Worm (Caenorhabditis elegans) whole organism, late embryonic: ENCODE results near the gene hrpl-1.

ENCODE experiments used
- C38D4.7 ChIP-seq: fragments of 200-800 bp; sonication (Bioruptor generic); optimal IDR thresholded peaks from 2 replicates; lab custom pipeline; 2018; ENCODE audit warnings: mild to moderate bottlenecking, missing genetic modification characterization, moderate library complexity, missing compliant biosample characterization
- F13H6.1 ChIP-seq: sonication (generic microtip); optimal IDR thresholded peaks from 2 replicates; lab custom pipeline; 2016; ENCODE audit warnings: missing genetic modification characterization, missing compliant biosample characterization
- K02D7.2 ChIP-seq: sonication (generic microtip); optimal IDR thresholded peaks from 2 replicates; lab custom pipeline; 2017; ENCODE audit warnings: mild to moderate bottlenecking, missing genetic modification characterization, missing compliant biosample characterization
- Y22D7AL.16 ChIP-seq: sonication (generic microtip); optimal IDR thresholded peaks from 2 replicates; lab custom pipeline; 2016; ENCODE audit warnings: missing genetic modification characterization, missing compliant biosample characterization
- ahr-1 ChIP-seq: sonication (generic microtip); optimal IDR thresholded peaks from 2 replicates; lab custom pipeline; 2016; ENCODE audit warnings: missing genetic modification characterization, missing compliant biosample characterization
- ceh-14 ChIP-seq: sonication (generic microtip); optimal IDR thresholded peaks from 2 replicates; lab custom pipeline; 2016; ENCODE audit warnings: missing genotype, missing genetic modification characterization, missing compliant biosample characterization
- ceh-18 ChIP-seq: sonication (generic microtip); optimal IDR thresholded peaks from 2 replicates; lab custom pipeline; 2016; ENCODE audit warnings: missing genetic modification characterization, missing compliant biosample characterization
- ceh-19 ChIP-seq: fragments of 200-800 bp; sonication (Bioruptor generic); optimal IDR thresholded peaks from 2 replicates; lab custom pipeline; 2018; ENCODE audit warnings: mild to moderate bottlenecking, missing genetic modification characterization, missing compliant biosample characterization
- ceh-2 ChIP-seq: sonication (generic microtip); optimal IDR thresholded peaks from 2 replicates; lab custom pipeline; 2016; ENCODE audit warnings: missing genotype, missing genetic modification characterization, missing compliant biosample characterization
- ceh-22 ChIP-seq: sonication (generic microtip); optimal IDR thresholded peaks from 2 replicates; lab custom pipeline; 2017; ENCODE audit warnings: missing biosample characterization, missing genetic modification characterization
- ceh-30 ChIP-seq: fragments of 150-350 bp; optimal IDR thresholded peaks from 2 replicates; lab custom pipeline; 2014; ENCODE audit warnings: missing biosample characterization, missing genetic modification characterization
- ceh-31 ChIP-seq: sonication (generic microtip); optimal IDR thresholded peaks from 2 replicates; lab custom pipeline; 2016; ENCODE audit warnings: missing genetic modification characterization, missing compliant biosample characterization
- ceh-34 ChIP-seq: sonication (generic microtip); optimal IDR thresholded peaks from 2 replicates; lab custom pipeline; 2016; ENCODE audit warnings: mild to moderate bottlenecking, missing genetic modification characterization, missing compliant biosample characterization
- ceh-45 ChIP-seq: fragments of 200-800 bp; sonication (Bioruptor generic); IDR thresholded peaks from 2 replicates; pipeline ENCODE4 v1.3.6; 2022; ENCODE audit warnings: missing genetic modification reagents, missing genetic modification characterization, missing compliant biosample characterization
- ceh-9 ChIP-seq: sonication (generic microtip); optimal IDR thresholded peaks from 2 replicates; lab custom pipeline; 2016; ENCODE audit warnings: mild to moderate bottlenecking, missing genetic modification characterization, inconsistent platforms, missing compliant biosample characterization
- dmd-4 ChIP-seq: sonication (generic microtip); optimal IDR thresholded peaks from 2 replicates; lab custom pipeline; 2016; ENCODE audit warnings: borderline replicate concordance, missing genetic modification characterization, missing compliant biosample characterization
- elt-2 ChIP-seq: sonication (generic microtip); optimal IDR thresholded peaks from 2 replicates; lab custom pipeline; 2016; ENCODE audit warnings: missing genetic modification reagents, missing genetic modification characterization, missing compliant biosample characterization
- elt-4 ChIP-seq: sonication (generic microtip); optimal IDR thresholded peaks from 2 replicates; lab custom pipeline; 2016; ENCODE audit warnings: missing genetic modification characterization, missing compliant biosample characterization
- ets-4 ChIP-seq: sonication (generic microtip); optimal IDR thresholded peaks from 2 replicates; lab custom pipeline; 2016; ENCODE audit warnings: missing genetic modification characterization, missing compliant biosample characterization
- eyg-1 ChIP-seq: sonication (generic microtip); optimal IDR thresholded peaks from 2 replicates; lab custom pipeline; 2016; ENCODE audit warnings: missing genotype, missing genetic modification characterization, missing compliant biosample characterization
- fkh-10 ChIP-seq: fragments of 150-350 bp; optimal IDR thresholded peaks from 2 replicates; lab custom pipeline; 2014; ENCODE audit warnings: missing biosample characterization, missing genetic modification reagents, missing genetic modification characterization
- fkh-6 ChIP-seq: sonication (generic microtip); optimal IDR thresholded peaks from 2 replicates; lab custom pipeline; 2016; ENCODE audit warnings: missing genetic modification characterization, missing compliant biosample characterization
- gmeb-2 ChIP-seq: sonication (generic microtip); optimal IDR thresholded peaks from 2 replicates; lab custom pipeline; 2016; ENCODE audit warnings: missing genetic modification characterization, inconsistent platforms, missing compliant biosample characterization
- hlh-13 ChIP-seq: fragments of 200-800 bp; sonication (Bioruptor generic); optimal IDR thresholded peaks from 2 replicates; lab custom pipeline; 2018; ENCODE audit warnings: mild to moderate bottlenecking, missing genetic modification characterization, missing compliant biosample characterization
- hlh-15 ChIP-seq: sonication (generic microtip); optimal IDR thresholded peaks from 2 replicates; lab custom pipeline; 2016; ENCODE audit warnings: missing genetic modification characterization, missing compliant biosample characterization
- hlh-30 ChIP-seq: sonication (generic microtip); optimal IDR thresholded peaks from 2 replicates; lab custom pipeline; 2017; ENCODE audit warnings: antibody characterized with exemption, missing genetic modification characterization, missing compliant biosample characterization; ENCODE audit not compliant: insufficient read depth
- hlh-8 ChIP-seq: sonication (generic microtip); optimal IDR thresholded peaks from 2 replicates; lab custom pipeline; 2016; ENCODE audit warnings: missing genotype, missing genetic modification characterization, missing compliant biosample characterization
- lin-11 ChIP-seq: fragments of 200-800 bp; sonication (Bioruptor generic); optimal IDR thresholded peaks from 2 replicates; lab custom pipeline; 2018; ENCODE audit warnings: mild to moderate bottlenecking, missing genetic modification characterization, missing compliant biosample characterization
- madf-2 ChIP-seq: sonication (generic microtip); optimal IDR thresholded peaks from 2 replicates; lab custom pipeline; 2017; ENCODE audit warnings: missing genetic modification characterization, missing compliant biosample characterization
- mec-3 ChIP-seq: sonication (generic microtip); optimal IDR thresholded peaks from 2 replicates; lab custom pipeline; 2016; ENCODE audit warnings: borderline replicate concordance, missing genetic modification characterization, missing compliant biosample characterization
- nhr-11 ChIP-seq: fragments of 150-350 bp; optimal IDR thresholded peaks from 2 replicates; lab custom pipeline; 2014; ENCODE audit warnings: missing biosample characterization, missing genetic modification characterization
- nhr-232 ChIP-seq: sonication (generic microtip); optimal IDR thresholded peaks from 2 replicates; lab custom pipeline; 2016; ENCODE audit warnings: missing genetic modification characterization, missing compliant biosample characterization
- odd-2 ChIP-seq: sonication (generic microtip); optimal IDR thresholded peaks from 2 replicates; lab custom pipeline; 2017; ENCODE audit warnings: antibody characterized with exemption, mild to moderate bottlenecking, missing genetic modification characterization, missing compliant biosample characterization
- pag-3 ChIP-seq: sonication (generic microtip); optimal IDR thresholded peaks from 2 replicates; lab custom pipeline; 2016; ENCODE audit warnings: missing compliant biosample characterization, missing genetic modification characterization, borderline replicate concordance
- pat-9 ChIP-seq: fragments of 200-800 bp; sonication (Bioruptor generic); optimal IDR thresholded peaks from 2 replicates; lab custom pipeline; 2018; ENCODE audit warnings: mild to moderate bottlenecking, missing genetic modification characterization, moderate library complexity, missing compliant biosample characterization
- pax-1 ChIP-seq: fragments of 150-350 bp; optimal IDR thresholded peaks from 2 replicates; lab custom pipeline; 2014; ENCODE audit warnings: missing biosample characterization, missing genetic modification characterization
- pha-2 ChIP-seq: sonication (generic microtip); optimal IDR thresholded peaks from 2 replicates; lab custom pipeline; 2017; ENCODE audit warnings: mild to moderate bottlenecking, missing genetic modification characterization, missing compliant biosample characterization
- pha-4 ChIP-seq: fragments of 150-350 bp; optimal IDR thresholded peaks from 2 replicates; lab custom pipeline; 2018; ENCODE audit warnings: missing biosample characterization, missing genetic modification reagents, missing genetic modification characterization
- pqm-1 ChIP-seq: sonication (generic microtip); optimal IDR thresholded peaks from 2 replicates; lab custom pipeline; 2016; ENCODE audit warnings: missing genetic modification characterization, missing compliant biosample characterization
- pros-1 ChIP-seq: fragments of 150-350 bp; optimal IDR thresholded peaks from 2 replicates; lab custom pipeline; 2014; ENCODE audit warnings: missing biosample characterization, missing genetic modification reagents, missing genetic modification characterization
- ref-2 ChIP-seq: sonication (generic microtip); optimal IDR thresholded peaks from 2 replicates; lab custom pipeline; 2016; ENCODE audit warnings: missing genetic modification characterization, missing compliant biosample characterization
- sox-2 ChIP-seq: fragments of 200-800 bp; sonication (Bioruptor generic); IDR thresholded peaks from 2 replicates; pipeline ENCODE4 v1.3.6; 2022; ENCODE audit warnings: missing genetic modification reagents, missing genetic modification characterization, missing compliant biosample characterization
- sox-4 ChIP-seq: sonication (generic microtip); optimal IDR thresholded peaks from 2 replicates; lab custom pipeline; 2017; ENCODE audit warnings: mild to moderate bottlenecking, missing genetic modification characterization, inconsistent platforms, missing compliant biosample characterization
- syd-9 ChIP-seq: sonication (generic microtip); optimal IDR thresholded peaks from 2 replicates; lab custom pipeline; 2016; ENCODE audit warnings: mild to moderate bottlenecking, missing genetic modification characterization, moderate library complexity, missing compliant biosample characterization
- tbx-2 ChIP-seq: sonication (generic microtip); optimal IDR thresholded peaks from 2 replicates; lab custom pipeline; 2016; ENCODE audit warnings: missing genetic modification characterization, missing compliant biosample characterization
- tbx-7 ChIP-seq: sonication (generic microtip); optimal IDR thresholded peaks from 2 replicates; lab custom pipeline; 2016; ENCODE audit warnings: missing genotype, missing genetic modification characterization, missing compliant biosample characterization
- ttx-3 ChIP-seq: sonication (generic microtip); optimal IDR thresholded peaks from 2 replicates; lab custom pipeline; 2016; ENCODE audit warnings: missing genetic modification reagents, missing genetic modification characterization, missing compliant biosample characterization
- unc-3 ChIP-seq, 2 experiments: fragments of 200-800 bp in 1 of 2; sonication (Bioruptor generic) in 1 of 2; sonication (generic microtip) in 1 of 2; conservative IDR thresholded peaks in 1 of 2; optimal IDR thresholded peaks in 1 of 2; 2 replicates each; pipeline versions ENCODE4 v1.3.6 to Lab custom; 2016 to 2022; ENCODE audit warnings: missing compliant biosample characterization in 2 of 2, missing genetic modification characterization in 2 of 2, missing genetic modification reagents in 1 of 2
- unc-42 ChIP-seq: sonication (generic microtip); optimal IDR thresholded peaks from 2 replicates; lab custom pipeline; 2016; ENCODE audit warnings: missing genotype, missing genetic modification characterization, missing compliant biosample characterization
- unc-55 ChIP-seq: sonication (generic microtip); optimal IDR thresholded peaks from 2 replicates; lab custom pipeline; 2017; ENCODE audit warnings: missing biosample characterization, missing genetic modification reagents, missing genetic modification characterization
- unc-86 ChIP-seq: sonication (generic microtip); optimal IDR thresholded peaks from 2 replicates; lab custom pipeline; 2016; ENCODE audit warnings: missing genetic modification characterization, missing compliant biosample characterization
- zip-5 ChIP-seq: sonication (generic microtip); optimal IDR thresholded peaks from 2 replicates; lab custom pipeline; 2016; ENCODE audit warnings: missing genetic modification characterization, missing compliant biosample characterization
- ztf-16 ChIP-seq: sonication (generic microtip); optimal IDR thresholded peaks from 2 replicates; lab custom pipeline; 2017; ENCODE audit warnings: missing genetic modification characterization, missing compliant biosample characterization

hrpl-1 gene

ce11 chrII:6853059-6853466 lies 45.5 kb upstream of the hrpl-1 start:
- TF ChIP-seq unc-55 (GFP tag; lab: Kevin White, UChicago) (peak; percentile 14), hlh-15 (tag; lab: Kevin White, UChicago) (peak; percentile 72), ceh-9 (peak; percentile 73), dmd-4 (tag; lab: Kevin White, UChicago) (peak; percentile 76), lin-11 (tag; lab: Kevin White, UChicago) (peak; percentile 78), ref-2 (tag; lab: Kevin White, UChicago) (peak; percentile 84), F13H6.1 (tag; lab: Kevin White, UChicago) (peak; percentile 69), unc-3 (GFP tag; conservative IDR thresholded peaks at IDR 0.05; lab: Robert Waterston, UW) (peak; percentile 75), unc-3 (tag; optimal IDR thresholded peaks at IDR 0.05; lab: Kevin White, UChicago) (peak; percentile 62), ceh-18 (tag; lab: Kevin White, UChicago) (peak; percentile 72), pqm-1 (no peak), syd-9 (tag; lab: Kevin White, UChicago) (peak; percentile 67), sox-4 (peak; percentile 76), ets-4 (tag; lab: Kevin White, UChicago) (peak; percentile 4), ceh-34 (tag; lab: Kevin White, UChicago) (peak; percentile 75), K02D7.2 (tag; lab: Kevin White, UChicago) (peak; percentile 50), nhr-232 (tag; lab: Kevin White, UChicago) (peak; percentile 78), unc-42 (tag; lab: Kevin White, UChicago) (peak; percentile 41), sox-2 (GFP tag; lab: Robert Waterston, UW) (peak; percentile 78), C38D4.7 (GFP tag; lab: Kevin White, UChicago) (peak; percentile 78), ztf-16 (peak; percentile 82), ceh-2 (tag; lab: Kevin White, UChicago) (peak; percentile 42), pha-2 (tag; lab: Kevin White, UChicago) (peak; percentile 81), mec-3 (no peak), ceh-14 (tag; lab: Kevin White, UChicago) (peak; percentile 39), fkh-10 (peak; percentile 66), Y22D7AL.16 (tag; lab: Kevin White, UChicago) (peak; percentile 68), ahr-1 (peak; percentile 66), hlh-30 (tag; lab: Kevin White, UChicago) (peak; percentile 29), elt-2 (tag; lab: Kevin White, UChicago) (peak; percentile 92), elt-4 (tag; lab: Kevin White, UChicago) (no peak), tbx-2 (tag; lab: Kevin White, UChicago) (peak; percentile 83), ttx-3 (peak; percentile 85), odd-2 (tag; lab: Kevin White, UChicago) (peak; percentile 49), pha-4 (tag; lab: Kevin White, UChicago) (no peak), pat-9 (tag; lab: Kevin White, UChicago) (peak; percentile 83), ceh-45 (GFP tag; lab: Robert Waterston, UW) (peak; percentile 74), gmeb-2 (tag; lab: Kevin White, UChicago) (peak; percentile 71), fkh-6 (tag; lab: Kevin White, UChicago) (peak; percentile 80), pax-1 (no peak), tbx-7 (tag; lab: Kevin White, UChicago) (peak; percentile 62), nhr-11 (tag; lab: Kevin White, UChicago) (no peak), ceh-22 (tag; lab: Kevin White, UChicago) (no peak), ceh-30 (no peak), zip-5 (tag; lab: Kevin White, UChicago) (peak; percentile 35), ceh-31 (tag; lab: Kevin White, UChicago) (peak; percentile 73), madf-2 (peak; percentile 76), hlh-8 (tag; lab: Kevin White, UChicago) (peak; percentile 83), pros-1 (tag; lab: Kevin White, UChicago) (peak; percentile 5), unc-86 (tag; lab: Kevin White, UChicago) (peak; percentile 81), eyg-1 (tag; lab: Kevin White, UChicago) (peak; percentile 77), pag-3 (tag; lab: Kevin White, UChicago) (no peak), ceh-19 (GFP tag; lab: Kevin White, UChicago) (peak; percentile 89), hlh-13 (peak; percentile 68)
